Worm (Caenorhabditis elegans) whole organism, L4/young adult: ENCODE data around the gene T28F12.1.

Experiments
- W03F9.2 ChIP-seq: fragments of 150-350 bp; optimal IDR thresholded peaks from 2 replicates; lab custom pipeline; 2014; ENCODE audit warnings: missing biosample characterization, missing genetic modification characterization
- dao-5 ChIP-seq: sonication (generic microtip); optimal IDR thresholded peaks from 2 replicates; lab custom pipeline; 2016; ENCODE audit warnings: missing genotype, missing genetic modification characterization, moderate library complexity, missing compliant biosample characterization

- TF ChIP-seq W03F9.2 (tag; lab: Kevin White, UChicago) (no peak), dao-5 (tag; lab: Kevin White, UChicago) (no peak)
These were observed 36.4 kb downstream of the T28F12.1 start, which contains the start of gene sos-1 for ce11 chrV:4549191-4549590.
